Worm (Caenorhabditis elegans) whole organism, young adult: ENCODE results near the gene C45G9.8.

Source experiments
- C06A6.2 ChIP-seq: fragments of 200-800 bp; sonication (Bioruptor generic); conservative IDR thresholded peaks from 2 replicates; pipeline ENCODE4 v1.3.6; 2022; ENCODE audit warnings: missing genetic modification characterization, missing compliant biosample characterization
- C17E4.6 ChIP-seq: fragments of 200-800 bp; sonication (Bioruptor generic); IDR thresholded peaks from 2 replicates; pipeline ENCODE4 v1.3.6; 2022; ENCODE audit warnings: missing genetic modification reagents, missing genetic modification characterization, missing compliant biosample characterization
- F22D6.2 ChIP-seq: sonication (generic microtip); optimal IDR thresholded peaks from 2 replicates; lab custom pipeline; 2016; ENCODE audit warnings: mild to moderate bottlenecking, missing genetic modification characterization, missing compliant biosample characterization
- F23B12.7 ChIP-seq: sonication (generic microtip); optimal IDR thresholded peaks from 2 replicates; lab custom pipeline; 2017; ENCODE audit warnings: missing genetic modification characterization, mild to moderate bottlenecking, missing compliant biosample characterization, antibody characterized with exemption, moderate library complexity; ENCODE audit not compliant: insufficient read depth
- F33H1.4 ChIP-seq: fragments of 200-800 bp; sonication (Bioruptor generic); IDR thresholded peaks from 2 replicates; pipeline ENCODE4 v1.3.6; 2022; ENCODE audit warnings: missing genetic modification reagents, missing genetic modification characterization, missing compliant biosample characterization
- F37B4.10 ChIP-seq: fragments of 200-800 bp; sonication (Bioruptor generic); IDR thresholded peaks from 2 replicates; pipeline ENCODE4 v1.3.6; 2022; ENCODE audit warnings: missing genetic modification characterization, missing compliant biosample characterization
- K12H6.12 ChIP-seq: fragments of 200-800 bp; sonication (Bioruptor generic); optimal IDR thresholded peaks from 2 replicates; lab custom pipeline; 2018; ENCODE audit warnings: mild to moderate bottlenecking, missing genetic modification characterization, missing compliant biosample characterization
- Y53G8AR.9 ChIP-seq: fragments of 200-800 bp; sonication (Bioruptor generic); conservative IDR thresholded peaks from 2 replicates; pipeline ENCODE4 v1.3.6; 2022; ENCODE audit warnings: missing genetic modification reagents, missing genetic modification characterization, missing compliant biosample characterization
- aptf-2 ChIP-seq: fragments of 200-800 bp; sonication (Bioruptor generic); conservative IDR thresholded peaks from 2 replicates; pipeline ENCODE4 v1.3.6; 2022; ENCODE audit warnings: missing genetic modification reagents, missing genetic modification characterization, missing compliant biosample characterization
- aptf-3 ChIP-seq: fragments of 200-800 bp; sonication (Bioruptor generic); IDR thresholded peaks from 2 replicates; pipeline ENCODE4 v1.3.6; 2022; ENCODE audit warnings: missing genetic modification characterization, missing compliant biosample characterization
- atf-7 ChIP-seq: sonication (generic microtip); optimal IDR thresholded peaks from 2 replicates; lab custom pipeline; 2017; ENCODE audit warnings: mild to moderate bottlenecking, missing genetic modification characterization, missing compliant biosample characterization
- athp-1 ChIP-seq: sonication (generic microtip); optimal IDR thresholded peaks from 2 replicates; lab custom pipeline; 2017; ENCODE audit warnings: mild to moderate bottlenecking, missing genetic modification characterization, missing compliant biosample characterization
- attf-5 ChIP-seq: fragments of 200-800 bp; sonication (Bioruptor generic); optimal IDR thresholded peaks from 2 replicates; lab custom pipeline; 2018; ENCODE audit warnings: mild to moderate bottlenecking, missing genetic modification characterization, missing compliant biosample characterization
- cebp-1 ChIP-seq, 2 experiments: fragments of 200-800 bp in 1 of 2; sonication (Bioruptor generic) in 1 of 2; sonication (generic microtip) in 1 of 2; IDR thresholded peaks in 1 of 2; optimal IDR thresholded peaks in 1 of 2; 2 replicates each; pipeline versions ENCODE4 v1.3.6 to Lab custom; 2017 to 2022; ENCODE audit warnings: missing compliant biosample characterization in 2 of 2, missing genetic modification characterization in 2 of 2, mild to moderate bottlenecking in 1 of 2, missing genetic modification reagents in 1 of 2, moderate library complexity in 1 of 2
- dpl-1 ChIP-seq: fragments of 150-350 bp; optimal IDR thresholded peaks from 2 replicates; lab custom pipeline; 2014; ENCODE audit warnings: missing biosample characterization, missing genetic modification reagents, missing genetic modification characterization
- ekl-4 ChIP-seq: fragments of 200-800 bp; sonication (Bioruptor generic); IDR thresholded peaks from 2 replicates; pipeline ENCODE4 v1.3.6; 2022; ENCODE audit warnings: missing genetic modification reagents, missing genetic modification characterization, missing compliant biosample characterization
- hlh-12 ChIP-seq: sonication (generic microtip); optimal IDR thresholded peaks from 2 replicates; lab custom pipeline; 2016; ENCODE audit warnings: missing genetic modification characterization, missing compliant biosample characterization
- hmg-1.2 ChIP-seq: fragments of 200-800 bp; sonication (Bioruptor generic); IDR thresholded peaks from 2 replicates; pipeline ENCODE4 v1.3.6; 2022; ENCODE audit warnings: missing genetic modification reagents, missing genetic modification characterization, missing compliant biosample characterization
- hmg-20 ChIP-seq: fragments of 200-800 bp; sonication (Bioruptor generic); IDR thresholded peaks from 2 replicates; pipeline ENCODE4 v1.3.6; 2022; ENCODE audit warnings: missing genetic modification reagents, missing genetic modification characterization, missing compliant biosample characterization
- lsl-1 ChIP-seq: fragments of 200-800 bp; sonication (Bioruptor generic); optimal IDR thresholded peaks from 2 replicates; lab custom pipeline; 2018; ENCODE audit warnings: mild to moderate bottlenecking, missing genetic modification characterization, moderate library complexity, missing compliant biosample characterization
- madf-3 ChIP-seq: fragments of 200-800 bp; sonication (Bioruptor generic); IDR thresholded peaks from 2 replicates; pipeline ENCODE4 v1.3.6; 2022; ENCODE audit warnings: missing genetic modification reagents, missing genetic modification characterization, missing compliant biosample characterization
- nhr-120 ChIP-seq: fragments of 200-800 bp; sonication (Bioruptor generic); IDR thresholded peaks from 2 replicates; pipeline ENCODE4 v1.3.6; 2022; ENCODE audit warnings: missing genetic modification characterization, missing compliant biosample characterization
- pbrm-1 ChIP-seq: fragments of 200-800 bp; sonication (Bioruptor generic); IDR thresholded peaks from 2 replicates; pipeline ENCODE4 v1.3.6; 2022; ENCODE audit warnings: missing genetic modification reagents, missing genetic modification characterization, missing compliant biosample characterization
- rec-8 ChIP-seq, 2 experiments: sonication (generic microtip); optimal IDR thresholded peaks; 2 replicates each; lab custom pipeline; 2016; ENCODE audit warnings: mild to moderate bottlenecking in 2 of 2, missing genetic modification characterization in 2 of 2, missing genetic modification reagents in 2 of 2, missing genotype in 2 of 2, missing biosample characterization in 1 of 2, missing compliant biosample characterization in 1 of 2, moderate library complexity in 1 of 2
- repo-1 ChIP-seq: sonication (generic microtip); optimal IDR thresholded peaks from 2 replicates; lab custom pipeline; 2017; ENCODE audit warnings: mild to moderate bottlenecking, missing genetic modification characterization, missing compliant biosample characterization
- sea-2 ChIP-seq: fragments of 200-800 bp; sonication (Bioruptor generic); IDR thresholded peaks from 2 replicates; pipeline ENCODE4 v1.3.6; 2022; ENCODE audit warnings: missing genetic modification characterization, missing compliant biosample characterization
- snpc-1.3 ChIP-seq: sonication (generic microtip); optimal IDR thresholded peaks from 2 replicates; lab custom pipeline; 2017; ENCODE audit warnings: missing genetic modification characterization, mild to moderate bottlenecking, missing compliant biosample characterization, antibody characterized with exemption, moderate library complexity, missing genotype, missing genetic modification reagents; ENCODE audit not compliant: insufficient read depth
- zim-3 ChIP-seq: sonication (generic microtip); optimal IDR thresholded peaks from 2 replicates; lab custom pipeline; 2017; ENCODE audit warnings: mild to moderate bottlenecking, missing genetic modification characterization, moderate library complexity, missing compliant biosample characterization
- ztf-18 ChIP-seq: sonication (generic microtip); optimal IDR thresholded peaks from 2 replicates; lab custom pipeline; 2016; ENCODE audit warnings: missing genotype, mild to moderate bottlenecking, missing genetic modification characterization, missing compliant biosample characterization
- ztf-26 ChIP-seq: sonication (generic microtip); optimal IDR thresholded peaks from 2 replicates; lab custom pipeline; 2017; ENCODE audit warnings: missing genetic modification characterization, missing compliant biosample characterization
- ztf-28 ChIP-seq: fragments of 200-800 bp; sonication (Bioruptor generic); IDR thresholded peaks from 2 replicates; pipeline ENCODE4 v1.3.6; 2022; ENCODE audit warnings: missing genetic modification reagents, missing genetic modification characterization, missing compliant biosample characterization

Gene C45G9.8

ce11 chrIII:5031375-5031836, 22.0 kb downstream of the C45G9.8 start (continued):
- peak; percentile 79; the same call in 1 of the 2 replicates for TF ChIP-seq aptf-3 (GFP tag; lab: Robert Waterston, UW)
- TF ChIP-seq nhr-120: 0 out of 2 replicates have a peak, but pooled peaks have one; percentile 19
- peak; percentile 78 for TF ChIP-seq ztf-26 (tag; lab: Kevin White, UChicago)
- TF ChIP-seq sea-2 (GFP tag; lab: Robert Waterston, UW): peak; percentile 84
- peak; percentile 87 for TF ChIP-seq pbrm-1 (GFP tag; lab: Robert Waterston, UW)
- peak; percentile 71 for TF ChIP-seq attf-5 (GFP tag; lab: Kevin White, UChicago)
- peak; percentile 55 for TF ChIP-seq lsl-1
- TF ChIP-seq ekl-4 (GFP tag; lab: Robert Waterston, UW): peak; percentile 87
- TF ChIP-seq F37B4.10 (GFP tag; lab: Robert Waterston, UW): peak; percentile 72; the same call in 1 of the 2 replicates
- peak; percentile 19 for TF ChIP-seq F23B12.7 (tag; lab: Kevin White, UChicago)
- peak; percentile 93 for TF ChIP-seq K12H6.12
- TF ChIP-seq atf-7 (tag; lab: Kevin White, UChicago): peak; percentile 85
- peak; percentile 71 for TF ChIP-seq F33H1.4 (GFP tag; lab: Robert Waterston, UW)
- TF ChIP-seq ztf-28: 0 out of 2 replicates have a peak, but pooled peaks have one; percentile 61
- TF ChIP-seq C06A6.2 (GFP tag; lab: Robert Waterston, UW): peak; percentile 72; the same call in 1 of the 2 replicates
- peak; percentile 79 for TF ChIP-seq C17E4.6 (GFP tag; lab: Robert Waterston, UW)
- TF ChIP-seq F22D6.2: peak; percentile 50
- TF ChIP-seq hlh-12: peak; percentile 8
- peak; percentile 74 for TF ChIP-seq Y53G8AR.9
- peak; percentile 1 for TF ChIP-seq zim-3 (tag; lab: Kevin White, UChicago)
- peak; percentile 55; the same call in 1 of the 2 replicates for TF ChIP-seq aptf-2 (GFP tag; lab: Robert Waterston, UW)
- TF ChIP-seq, all 124 proteins: peak for 87; not testable (repeated sequence) for 37

- no peak for TF ChIP-seq ztf-18 (tag; lab: Kevin White, UChicago)
Measured at ce11 chrIII:5030629-5031028, 22.8 kb downstream of the C45G9.8 start, which contains the start of gene klp-6. Gene klp-6 (plus strand): TSS chrIII:5030929.

DNA sequence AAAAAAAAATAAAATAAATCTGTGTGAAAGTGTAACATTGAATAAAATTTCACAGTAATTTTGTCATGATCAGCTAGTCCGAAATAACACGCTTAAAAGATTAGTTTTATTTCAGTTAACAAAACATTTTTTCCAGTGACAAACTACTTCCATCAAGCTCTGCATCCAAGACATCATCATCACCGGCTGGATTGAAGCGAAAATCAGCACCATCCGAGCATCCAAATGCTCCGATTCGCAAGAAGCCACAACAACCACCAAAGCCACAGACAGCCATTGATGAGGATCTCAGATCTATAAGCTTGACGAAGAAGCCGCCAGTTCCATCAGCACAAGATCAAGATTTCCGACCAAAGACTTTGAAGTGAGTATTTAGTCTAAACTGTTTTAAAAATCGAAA, 26.2 kb downstream of the C45G9.8 start:
- TF ChIP-seq repo-1 (tag; lab: Kevin White, UChicago) (no peak), snpc-1.3 (tag; lab: Kevin White, UChicago) (no peak), atf-7 (tag; lab: Kevin White, UChicago) (peak; percentile 22), aptf-2 (GFP tag; lab: Robert Waterston, UW) (no peak), hmg-20 (GFP tag; lab: Robert Waterston, UW) (0 out of 2 replicates have a peak, but pooled peaks have one; percentile 14), K12H6.12 (no peak), hmg-1.2 (GFP tag; lab: Robert Waterston, UW) (0 out of 2 replicates have a peak, but pooled peaks have one; percentile 3), dpl-1 (GFP tag; lab: Kevin White, UChicago) (no peak), rec-8 (tag; optimal IDR thresholded peaks at IDR 0.05; lab: Kevin White, UChicago) (no peak), zim-3 (tag; lab: Kevin White, UChicago) (no peak), athp-1 (tag; lab: Kevin White, UChicago) (no peak)

DNA sequence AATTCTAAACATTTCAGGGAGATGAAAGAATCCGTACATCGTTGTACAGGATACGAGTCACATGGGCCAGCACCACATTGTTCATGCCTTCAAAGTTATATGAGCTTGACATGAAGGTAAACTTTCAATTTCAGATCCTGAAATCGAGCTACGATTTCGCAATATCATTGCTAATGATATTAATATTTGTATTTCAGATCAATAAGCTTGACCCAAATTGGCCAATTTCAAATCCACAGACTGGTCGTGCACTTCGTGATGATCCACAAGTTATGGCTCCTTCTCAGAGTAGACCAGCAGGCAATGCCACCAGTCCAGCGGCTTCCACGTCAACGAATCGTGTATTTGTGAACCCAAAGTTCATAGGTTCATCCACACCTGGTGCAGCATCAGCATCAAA, 27.1 kb downstream of the C45G9.8 start:
- TF ChIP-seq cebp-1 (GFP tag; IDR thresholded peaks at IDR 0.05; lab: Robert Waterston, UW) (no peak), cebp-1 (tag; optimal IDR thresholded peaks at IDR 0.05; lab: Kevin White, UChicago) (peak; percentile 64), madf-3 (GFP tag; lab: Robert Waterston, UW) (no peak)
